Fruit fly (Drosophila melanogaster) Kc167 (cell line): ENCODE results near the gene CG10803.

ENCODE experiments used
- Myc ChIP-seq: fragments of >200 bp; optimal IDR thresholded peaks from 2 replicates; lab custom pipeline; 2017; ENCODE audit warnings: missing external identifiers
- h ChIP-seq: fragments of >200 bp; optimal IDR thresholded peaks from 3 replicates; lab custom pipeline; 2018; ENCODE audit warnings: missing external identifiers
- ttk ChIP-seq: sonication (Bioruptor generic); optimal IDR thresholded peaks from 2 replicates; lab custom pipeline; 2017; ENCODE audit warnings: missing external identifiers

DNA sequence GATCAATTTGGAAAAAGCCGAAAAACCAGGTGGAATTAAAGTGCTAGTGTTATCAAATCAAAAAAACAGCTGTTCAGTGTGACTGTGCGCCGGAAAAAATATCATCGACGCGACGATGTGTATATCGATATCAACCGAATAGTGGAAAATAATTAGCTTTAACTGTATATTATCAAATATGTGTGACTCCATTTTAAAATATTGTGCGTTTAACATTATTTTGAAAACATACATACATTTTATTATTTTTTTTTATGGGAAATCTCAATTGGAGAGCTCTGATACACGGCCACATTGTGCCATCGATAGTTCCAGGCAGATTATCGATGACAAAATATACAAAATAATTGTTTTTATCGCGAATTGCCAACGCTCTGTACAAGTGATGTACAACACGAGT is at the start of gene CG10803, which contains the start of gene CG14270:
- no peak for TF ChIP-seq h (lab: Kevin White, UChicago)
- TF ChIP-seq Myc (lab: Kevin White, UChicago), result no peak
- no peak for TF ChIP-seq ttk (lab: Kevin White, UChicago)
